Worm (Caenorhabditis elegans) whole organism, L4 larva: ENCODE data around the gene ent-2.

Experiments
- ZK337.2 ChIP-seq: fragments of 200-800 bp; sonication (Bioruptor generic); IDR thresholded peaks from 2 replicates; pipeline ENCODE4 v1.3.6; 2022; ENCODE audit warnings: missing genetic modification reagents, missing genetic modification characterization, missing compliant biosample characterization
- ama-1 ChIP-seq: fragments of 150-350 bp; optimal IDR thresholded peaks from 2 replicates; lab custom pipeline; 2014; ENCODE audit warnings: inconsistent platforms, mixed read lengths
- ctbp-1 ChIP-seq: fragments of 200-800 bp; sonication (Bioruptor generic); IDR thresholded peaks from 2 replicates; pipeline ENCODE4 v1.3.6; 2022; ENCODE audit warnings: missing genetic modification reagents, missing genetic modification characterization, missing compliant biosample characterization
- nhr-77 ChIP-seq: fragments of 150-350 bp; optimal IDR thresholded peaks from 2 replicates; lab custom pipeline; 2014; ENCODE audit warnings: missing biosample characterization, missing genetic modification characterization
- unc-39 ChIP-seq: sonication (generic microtip); optimal IDR thresholded peaks from 2 replicates; lab custom pipeline; 2017; ENCODE audit warnings: missing biosample characterization, missing genetic modification characterization

- TF ChIP-seq ama-1 (lab: Kevin White, UChicago) (no peak), ctbp-1 (GFP tag; lab: Robert Waterston, UW) (peak; percentile 89), unc-39 (tag; lab: Kevin White, UChicago) (no peak), ZK337.2 (GFP tag; lab: Robert Waterston, UW) (no peak), nhr-77 (tag; lab: Kevin White, UChicago) (no peak)
These were observed 5.9 kb downstream of the ent-2 start, which contains the start of gene rab-14 for ce11 chrX:15606585-15607276.
